Worm (Caenorhabditis elegans): Measurements from ENCODE around the gene mtre-1.

DNA sequence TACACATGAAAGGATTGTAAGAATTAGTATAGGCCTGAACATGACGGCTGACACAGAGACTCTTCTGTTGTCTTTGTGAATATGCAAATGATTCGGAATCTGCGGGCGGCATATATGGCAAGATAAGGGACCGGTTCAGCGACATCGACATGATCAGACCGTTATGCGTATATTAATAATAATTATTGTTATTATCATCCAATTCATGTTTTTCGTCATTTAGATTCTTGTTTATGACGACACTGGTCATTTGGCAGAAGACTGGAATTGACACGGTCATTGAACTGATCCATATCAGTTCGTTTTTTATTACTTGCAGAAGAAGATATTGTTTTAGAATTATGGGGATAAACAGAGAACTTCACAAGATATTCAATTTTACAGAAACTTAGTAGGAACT is at the start of gene mtre-1:
- TF ChIP-seq ceh-28 (tag; optimal IDR thresholded peaks at IDR 0.05) = no peak
- no peak for TF ChIP-seq ZK546.5 (tag; optimal IDR thresholded peaks at IDR 0.05)
- no peak for TF ChIP-seq skn-1 (tag; optimal IDR thresholded peaks at IDR 0.05)
- no peak for TF ChIP-seq mdl-1 (tag; optimal IDR thresholded peaks at IDR 0.05)

All from whole organism, L4 larva.